Fruit fly (Drosophila melanogaster): ENCODE results near the gene Cp19.

Cp19 gene

DNA sequence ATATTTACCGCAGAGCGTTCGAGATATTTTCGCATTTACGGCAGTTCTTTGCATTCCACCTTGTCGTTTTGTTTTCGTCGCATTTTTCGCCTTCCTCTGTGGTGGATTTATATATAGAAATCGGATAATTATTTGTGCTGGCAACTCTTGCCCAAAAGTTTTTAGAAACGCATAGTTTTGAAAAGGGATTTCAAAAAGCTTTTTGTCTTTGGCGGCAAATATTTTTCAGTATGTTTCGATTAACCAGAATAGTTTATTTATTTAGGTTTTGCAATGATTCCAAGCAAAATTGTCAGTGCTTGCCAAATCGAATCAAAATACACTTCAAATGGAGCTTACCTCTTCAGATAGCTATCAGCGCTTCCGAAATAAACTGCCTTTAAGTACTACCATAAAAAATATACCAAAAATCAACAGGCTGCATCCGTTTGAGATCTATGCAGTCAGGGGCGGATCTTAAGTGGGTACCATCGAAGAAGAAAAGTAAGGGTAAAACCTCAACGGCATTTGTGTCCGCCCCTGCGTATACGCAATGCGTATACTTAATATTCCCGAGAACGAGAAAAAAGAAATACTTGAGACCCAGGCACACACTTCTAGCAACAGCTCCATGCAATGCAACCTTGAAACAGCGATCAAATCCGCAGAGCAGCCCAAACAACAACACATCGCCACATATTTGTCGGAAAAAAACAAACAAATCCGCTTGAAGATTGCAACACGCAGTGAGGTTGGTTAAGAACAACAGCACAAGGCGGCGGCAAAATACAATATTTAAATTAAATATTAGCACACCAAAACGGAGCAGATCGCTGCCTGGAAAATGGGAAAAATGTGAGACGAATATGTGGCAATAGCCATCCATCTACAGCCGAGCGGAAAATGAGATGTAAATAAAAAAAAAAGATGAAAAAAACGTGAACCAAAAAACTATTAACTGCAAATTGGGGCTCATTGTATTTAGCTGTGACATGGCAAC lies 20.3 kb downstream of the Cp19 start, which contains the start of gene CG13306 (continued):
- TF ChIP-seq kah (GFP tag; optimal IDR thresholded peaks at IDR 0.05) (peak; percentile 24), inv (GFP tag; IDR thresholded peaks at IDR 0.05; ENCODE audit: partially characterized antibody) (no peak), Mes4 (GFP tag; optimal IDR thresholded peaks at IDR 0.05) (no peak), Hey (tag; optimal IDR thresholded peaks at IDR 0.05) (no peak), schlank (tag; optimal IDR thresholded peaks at IDR 0.05) (no peak), CG17359 (tag; optimal IDR thresholded peaks at IDR 0.05) (no peak), Hr78 (GFP tag; optimal IDR thresholded peaks at IDR 0.05) (no peak), sens-2 (GFP tag; IDR thresholded peaks at IDR 0.05) (no peak), sd (tag; optimal IDR thresholded peaks at IDR 0.05) (peak; percentile 65), CG18764 (GFP tag; optimal IDR thresholded peaks at IDR 0.05) (no peak), run (tag; optimal IDR thresholded peaks at IDR 0.05) (peak; percentile 18), CG2202 (tag; optimal IDR thresholded peaks at IDR 0.05) (no peak), phol (tag; optimal IDR thresholded peaks at IDR 0.05) (no peak), CG10209 (GFP tag; optimal IDR thresholded peaks at IDR 0.05) (no peak), NFAT (GFP tag; IDR thresholded peaks at IDR 0.05) (peak; percentile 39; the same call in 1 of the 2 replicates), p53 (GFP tag; optimal IDR thresholded peaks at IDR 0.05) (no peak), CG14860 (GFP tag; IDR thresholded peaks at IDR 0.05; ENCODE audit: partially characterized antibody) (no peak), dmrt11E (tag; optimal IDR thresholded peaks at IDR 0.05) (no peak), NC2α (GFP tag; optimal IDR thresholded peaks at IDR 0.05) (no peak), MTF-1 (GFP tag; optimal IDR thresholded peaks at IDR 0.05; ENCODE audit: borderline replicate concordance) (no peak), ase (GFP tag; IDR thresholded peaks at IDR 0.05) (no peak), NfI (GFP tag; optimal IDR thresholded peaks at IDR 0.05) (no peak), D (optimal IDR thresholded peaks at IDR 0.05) (no peak), D (GFP tag; optimal IDR thresholded peaks at IDR 0.05) (no peak), CG14014 (GFP tag; IDR thresholded peaks at IDR 0.05) (no peak), CG2199 (GFP tag; IDR thresholded peaks at IDR 0.05) (0 out of 3 replicates have a peak, but pooled peaks have one; percentile 19), CG18476 (GFP tag; optimal IDR thresholded peaks at IDR 0.05) (no peak), stc (GFP tag; IDR thresholded peaks at IDR 0.05) (peak; percentile 50; the same call in 1 of the 2 replicates), HLH3B (GFP tag; IDR thresholded peaks at IDR 0.05) (peak; percentile 32; the same call in 1 of the 2 replicates), sens (GFP tag) (peak; percentile 50), chinmo (GFP tag; IDR thresholded peaks at IDR 0.05; ENCODE audit: partially characterized antibody) (0 out of 4 replicates have a peak, but pooled peaks have one; percentile 43), H2.0 (GFP tag; IDR thresholded peaks at IDR 0.05) (peak; percentile 42; the same call in 1 of the 2 replicates), CG32772 (GFP tag; IDR thresholded peaks at IDR 0.05) (no peak), bcd (GFP tag; optimal IDR thresholded peaks at IDR 0.05) (no peak), HLH54F (GFP tag; optimal IDR thresholded peaks at IDR 0.05) (no peak), slbo (GFP tag; IDR thresholded peaks at IDR 0.05) (peak; percentile 61), vfl (GFP tag; optimal IDR thresholded peaks at IDR 0.05) (no peak), kay (GFP tag; optimal IDR thresholded peaks at IDR 0.05) (no peak), lov (optimal IDR thresholded peaks at IDR 0.05) (no peak), lov (GFP tag; IDR thresholded peaks at IDR 0.05) (no peak), dysf (GFP tag; IDR thresholded peaks at IDR 0.05) (peak; percentile 40; the same call in 1 of the 3 replicates), fu2 (GFP tag; optimal IDR thresholded peaks at IDR 0.05) (no peak), nerfin-2 (GFP tag; IDR thresholded peaks at IDR 0.05; ENCODE audit: partially characterized antibody) (no peak), amos (GFP tag; IDR thresholded peaks at IDR 0.05; ENCODE audit: partially characterized antibody) (no peak), CG15073 (GFP tag; optimal IDR thresholded peaks at IDR 0.05) (no peak), Hr51 (GFP tag; optimal IDR thresholded peaks at IDR 0.05) (peak in 1 of 2 experiments; percentile 15), wdn (GFP tag; IDR thresholded peaks at IDR 0.05) (no peak), ERR (GFP tag; optimal IDR thresholded peaks at IDR 0.05) (no peak)
